Worm (Caenorhabditis elegans) whole organism, late embryonic: ENCODE data around the gene T08B1.1.

ENCODE experiments used
- C38D4.7 ChIP-seq: fragments of 200-800 bp; sonication (Bioruptor generic); optimal IDR thresholded peaks from 2 replicates; lab custom pipeline; 2018; ENCODE audit warnings: mild to moderate bottlenecking, missing genetic modification characterization, moderate library complexity, missing compliant biosample characterization
- F13H6.1 ChIP-seq: sonication (generic microtip); optimal IDR thresholded peaks from 2 replicates; lab custom pipeline; 2016; ENCODE audit warnings: missing genetic modification characterization, missing compliant biosample characterization
- K02D7.2 ChIP-seq: sonication (generic microtip); optimal IDR thresholded peaks from 2 replicates; lab custom pipeline; 2017; ENCODE audit warnings: mild to moderate bottlenecking, missing genetic modification characterization, missing compliant biosample characterization
- ama-1 ChIP-seq: fragments of 150-350 bp; optimal IDR thresholded peaks from 2 replicates; lab custom pipeline; 2014
- ceh-14 ChIP-seq: sonication (generic microtip); optimal IDR thresholded peaks from 2 replicates; lab custom pipeline; 2016; ENCODE audit warnings: missing genotype, missing genetic modification characterization, missing compliant biosample characterization
- ceh-22 ChIP-seq: sonication (generic microtip); optimal IDR thresholded peaks from 2 replicates; lab custom pipeline; 2017; ENCODE audit warnings: missing biosample characterization, missing genetic modification characterization
- ceh-24 ChIP-seq: sonication (generic microtip); optimal IDR thresholded peaks from 2 replicates; lab custom pipeline; 2016; ENCODE audit warnings: mild to moderate bottlenecking, missing genetic modification characterization, missing compliant biosample characterization
- ceh-31 ChIP-seq: sonication (generic microtip); optimal IDR thresholded peaks from 2 replicates; lab custom pipeline; 2016; ENCODE audit warnings: missing genetic modification characterization, missing compliant biosample characterization
- ceh-34 ChIP-seq: sonication (generic microtip); optimal IDR thresholded peaks from 2 replicates; lab custom pipeline; 2016; ENCODE audit warnings: mild to moderate bottlenecking, missing genetic modification characterization, missing compliant biosample characterization
- ceh-45 ChIP-seq: fragments of 200-800 bp; sonication (Bioruptor generic); IDR thresholded peaks from 2 replicates; pipeline ENCODE4 v1.3.6; 2022; ENCODE audit warnings: missing genetic modification reagents, missing genetic modification characterization, missing compliant biosample characterization
- ceh-48 ChIP-seq: sonication (generic microtip); optimal IDR thresholded peaks from 2 replicates; lab custom pipeline; 2016; ENCODE audit warnings: missing genetic modification characterization, inconsistent platforms, missing compliant biosample characterization
- ceh-6 ChIP-seq: fragments of 200-800 bp; sonication (Bioruptor generic); optimal IDR thresholded peaks from 2 replicates; lab custom pipeline; 2018; ENCODE audit warnings: mild to moderate bottlenecking, missing genetic modification characterization, missing compliant biosample characterization
- che-1 ChIP-seq: sonication (generic microtip); optimal IDR thresholded peaks from 2 replicates; lab custom pipeline; 2016; ENCODE audit warnings: mild to moderate bottlenecking, missing genetic modification characterization, missing compliant biosample characterization
- dmd-4 ChIP-seq: sonication (generic microtip); optimal IDR thresholded peaks from 2 replicates; lab custom pipeline; 2016; ENCODE audit warnings: borderline replicate concordance, missing genetic modification characterization, missing compliant biosample characterization
- elt-2 ChIP-seq: sonication (generic microtip); optimal IDR thresholded peaks from 2 replicates; lab custom pipeline; 2016; ENCODE audit warnings: missing genetic modification reagents, missing genetic modification characterization, missing compliant biosample characterization
- elt-4 ChIP-seq: sonication (generic microtip); optimal IDR thresholded peaks from 2 replicates; lab custom pipeline; 2016; ENCODE audit warnings: missing genetic modification characterization, missing compliant biosample characterization
- fkh-10 ChIP-seq: fragments of 150-350 bp; optimal IDR thresholded peaks from 2 replicates; lab custom pipeline; 2014; ENCODE audit warnings: missing biosample characterization, missing genetic modification reagents, missing genetic modification characterization
- fkh-6 ChIP-seq: sonication (generic microtip); optimal IDR thresholded peaks from 2 replicates; lab custom pipeline; 2016; ENCODE audit warnings: missing genetic modification characterization, missing compliant biosample characterization
- gmeb-2 ChIP-seq: sonication (generic microtip); optimal IDR thresholded peaks from 2 replicates; lab custom pipeline; 2016; ENCODE audit warnings: missing genetic modification characterization, inconsistent platforms, missing compliant biosample characterization
- hlh-13 ChIP-seq: fragments of 200-800 bp; sonication (Bioruptor generic); optimal IDR thresholded peaks from 2 replicates; lab custom pipeline; 2018; ENCODE audit warnings: mild to moderate bottlenecking, missing genetic modification characterization, missing compliant biosample characterization
- hlh-6 ChIP-seq: sonication (generic microtip); optimal IDR thresholded peaks from 2 replicates; lab custom pipeline; 2016; ENCODE audit warnings: missing genotype, missing genetic modification characterization, missing compliant biosample characterization
- hlh-8 ChIP-seq: sonication (generic microtip); optimal IDR thresholded peaks from 2 replicates; lab custom pipeline; 2016; ENCODE audit warnings: missing genotype, missing genetic modification characterization, missing compliant biosample characterization
- lin-11 ChIP-seq: fragments of 200-800 bp; sonication (Bioruptor generic); optimal IDR thresholded peaks from 2 replicates; lab custom pipeline; 2018; ENCODE audit warnings: mild to moderate bottlenecking, missing genetic modification characterization, missing compliant biosample characterization
- madf-2 ChIP-seq: sonication (generic microtip); optimal IDR thresholded peaks from 2 replicates; lab custom pipeline; 2017; ENCODE audit warnings: missing genetic modification characterization, missing compliant biosample characterization
- nhr-11 ChIP-seq: fragments of 150-350 bp; optimal IDR thresholded peaks from 2 replicates; lab custom pipeline; 2014; ENCODE audit warnings: missing biosample characterization, missing genetic modification characterization
- nhr-232 ChIP-seq: sonication (generic microtip); optimal IDR thresholded peaks from 2 replicates; lab custom pipeline; 2016; ENCODE audit warnings: missing genetic modification characterization, missing compliant biosample characterization
- npax-4 ChIP-seq: sonication (generic microtip); optimal IDR thresholded peaks from 2 replicates; lab custom pipeline; 2016; ENCODE audit warnings: missing genetic modification characterization, missing compliant biosample characterization
- odd-2 ChIP-seq: sonication (generic microtip); optimal IDR thresholded peaks from 2 replicates; lab custom pipeline; 2017; ENCODE audit warnings: antibody characterized with exemption, mild to moderate bottlenecking, missing genetic modification characterization, missing compliant biosample characterization
- pat-9 ChIP-seq: fragments of 200-800 bp; sonication (Bioruptor generic); optimal IDR thresholded peaks from 2 replicates; lab custom pipeline; 2018; ENCODE audit warnings: mild to moderate bottlenecking, missing genetic modification characterization, moderate library complexity, missing compliant biosample characterization
- pha-2 ChIP-seq: sonication (generic microtip); optimal IDR thresholded peaks from 2 replicates; lab custom pipeline; 2017; ENCODE audit warnings: mild to moderate bottlenecking, missing genetic modification characterization, missing compliant biosample characterization
- ref-2 ChIP-seq: sonication (generic microtip); optimal IDR thresholded peaks from 2 replicates; lab custom pipeline; 2016; ENCODE audit warnings: missing genetic modification characterization, missing compliant biosample characterization
- rnt-1 ChIP-seq: sonication (generic microtip); optimal IDR thresholded peaks from 2 replicates; lab custom pipeline; 2016; ENCODE audit warnings: missing genetic modification characterization, missing compliant biosample characterization
- syd-9 ChIP-seq: sonication (generic microtip); optimal IDR thresholded peaks from 2 replicates; lab custom pipeline; 2016; ENCODE audit warnings: mild to moderate bottlenecking, missing genetic modification characterization, moderate library complexity, missing compliant biosample characterization
- tbx-2 ChIP-seq: sonication (generic microtip); optimal IDR thresholded peaks from 2 replicates; lab custom pipeline; 2016; ENCODE audit warnings: missing genetic modification characterization, missing compliant biosample characterization
- unc-42 ChIP-seq: sonication (generic microtip); optimal IDR thresholded peaks from 2 replicates; lab custom pipeline; 2016; ENCODE audit warnings: missing genotype, missing genetic modification characterization, missing compliant biosample characterization
- zip-5 ChIP-seq: sonication (generic microtip); optimal IDR thresholded peaks from 2 replicates; lab custom pipeline; 2016; ENCODE audit warnings: missing genetic modification characterization, missing compliant biosample characterization
- ztf-16 ChIP-seq: sonication (generic microtip); optimal IDR thresholded peaks from 2 replicates; lab custom pipeline; 2017; ENCODE audit warnings: missing genetic modification characterization, missing compliant biosample characterization

Gene T08B1.1

ce11 chrV:2004229-2004628 is 17.4 kb upstream of the T08B1.1 start, which contains the start of gene clec-206:
Gene clec-206 (minus strand): TSS chrV:2004329.
- TF ChIP-seq gmeb-2 (tag; lab: Kevin White, UChicago) (no peak), ceh-22 (tag; lab: Kevin White, UChicago) (no peak), C38D4.7 (GFP tag; lab: Kevin White, UChicago) (no peak), ceh-45 (GFP tag; lab: Robert Waterston, UW) (no peak), hlh-8 (tag; lab: Kevin White, UChicago) (no peak), ceh-34 (tag; lab: Kevin White, UChicago) (no peak), ama-1 (no peak), rnt-1 (tag; lab: Kevin White, UChicago) (no peak), hlh-6 (tag; lab: Kevin White, UChicago) (no peak), fkh-6 (tag; lab: Kevin White, UChicago) (no peak), nhr-11 (tag; lab: Kevin White, UChicago) (no peak), npax-4 (tag; lab: Kevin White, UChicago) (no peak), zip-5 (tag; lab: Kevin White, UChicago) (no peak), lin-11 (tag; lab: Kevin White, UChicago) (no peak), pha-2 (tag; lab: Kevin White, UChicago) (no peak), madf-2 (tag; lab: Kevin White, UChicago) (no peak), dmd-4 (tag; lab: Kevin White, UChicago) (no peak), elt-4 (no peak), fkh-10 (GFP tag; lab: Kevin White, UChicago) (no peak), pat-9 (tag; lab: Kevin White, UChicago) (no peak)

ce11 chrV:1999531-2000094 is 12.8 kb upstream of the T08B1.1 start, which contains the start of gene alh-5:
Gene alh-5 (minus strand): TSS chrV:1999581.
- TF ChIP-seq tbx-2 = no peak
- no peak for TF ChIP-seq ceh-6 (GFP tag; lab: Kevin White, UChicago)
- TF ChIP-seq ref-2 = no peak
- no peak for TF ChIP-seq ztf-16 (tag; lab: Kevin White, UChicago)
- TF ChIP-seq rnt-1 (tag; lab: Kevin White, UChicago) = no peak
- TF ChIP-seq hlh-13 = no peak
- no peak for TF ChIP-seq ceh-31
- TF ChIP-seq ceh-14 (tag; lab: Kevin White, UChicago) = no peak
- no peak for TF ChIP-seq F13H6.1 (tag; lab: Kevin White, UChicago)
- no peak for TF ChIP-seq lin-11 (tag; lab: Kevin White, UChicago)
- no peak for TF ChIP-seq zip-5 (tag; lab: Kevin White, UChicago)

ce11 chrV:1998358-1998757 is 11.5 kb upstream of the T08B1.1 start:
- no peak for TF ChIP-seq fkh-6 (tag; lab: Kevin White, UChicago)
- peak; percentile 69 for TF ChIP-seq elt-2
- no peak for TF ChIP-seq tbx-2
- TF ChIP-seq ceh-48 (tag; lab: Kevin White, UChicago) = no peak
- TF ChIP-seq unc-42 (tag; lab: Kevin White, UChicago) = no peak

- TF ChIP-seq odd-2 (tag; lab: Kevin White, UChicago) = no peak
- no peak for TF ChIP-seq gmeb-2 (tag; lab: Kevin White, UChicago)
- TF ChIP-seq ceh-22 (tag; lab: Kevin White, UChicago) = peak; percentile 47
Measured at ce11 chrV:1992515-1992968, 5.7 kb upstream of the T08B1.1 start, which contains the start of gene tnt-4. Gene tnt-4 (minus strand): TSS chrV:1992918.

ce11 chrV:1991381-1991780 is 4.5 kb upstream of the T08B1.1 start:
- TF ChIP-seq K02D7.2 (tag; lab: Kevin White, UChicago) = no peak
- TF ChIP-seq pha-2 (tag; lab: Kevin White, UChicago) = no peak
- no peak for TF ChIP-seq nhr-232
- no peak for TF ChIP-seq gmeb-2 (tag; lab: Kevin White, UChicago)
- no peak for TF ChIP-seq ceh-24 (tag; lab: Kevin White, UChicago)
- TF ChIP-seq syd-9 (tag; lab: Kevin White, UChicago) = no peak
- TF ChIP-seq che-1 (tag; lab: Kevin White, UChicago) = no peak
